Worm (Caenorhabditis elegans) whole organism, L2 larva: ENCODE results near the gene ZC513.2.

Experiments used
- C34F6.9 ChIP-seq: fragments of 150-350 bp; optimal IDR thresholded peaks from 2 replicates; lab custom pipeline; 2014; ENCODE audit warnings: missing biosample characterization, missing genetic modification characterization
- F13H6.1 ChIP-seq: sonication (generic microtip); optimal IDR thresholded peaks from 2 replicates; lab custom pipeline; 2016; ENCODE audit warnings: missing genetic modification characterization, missing compliant biosample characterization
- R02D3.7 ChIP-seq: fragments of 150-350 bp; optimal IDR thresholded peaks from 2 replicates; lab custom pipeline; 2014; ENCODE audit warnings: missing biosample characterization, missing genetic modification characterization
- ZK546.5 ChIP-seq: sonication (generic microtip); optimal IDR thresholded peaks from 2 replicates; lab custom pipeline; 2017; ENCODE audit warnings: missing biosample characterization, missing genetic modification characterization
- ceh-16 ChIP-seq: fragments of 150-350 bp; optimal IDR thresholded peaks from 2 replicates; lab custom pipeline; 2014; ENCODE audit warnings: missing biosample characterization, missing genetic modification characterization
- ceh-82 ChIP-seq: fragments of 150-350 bp; optimal IDR thresholded peaks from 2 replicates; lab custom pipeline; 2014; ENCODE audit warnings: missing biosample characterization, missing genetic modification characterization
- crh-2 ChIP-seq: sonication (generic microtip); optimal IDR thresholded peaks from 2 replicates; lab custom pipeline; 2017; ENCODE audit warnings: missing biosample characterization, missing genetic modification characterization
- dmd-4 ChIP-seq: sonication (generic microtip); optimal IDR thresholded peaks from 2 replicates; lab custom pipeline; 2017; ENCODE audit warnings: missing biosample characterization, missing genetic modification characterization
- egl-27 ChIP-seq: sonication (generic microtip); optimal IDR thresholded peaks from 3 replicates; lab custom pipeline; 2017; ENCODE audit warnings: missing biosample characterization, missing genetic modification reagents, missing genetic modification characterization
- elt-1 ChIP-seq: fragments of 150-350 bp; optimal IDR thresholded peaks from 2 replicates; lab custom pipeline; 2014; ENCODE audit warnings: missing biosample characterization, missing genetic modification characterization
- elt-3 ChIP-seq: sonication (generic microtip); optimal IDR thresholded peaks from 2 replicates; lab custom pipeline; 2017; ENCODE audit warnings: missing biosample characterization, missing genetic modification characterization
- gmeb-1 ChIP-seq: fragments of 150-350 bp; optimal IDR thresholded peaks from 2 replicates; lab custom pipeline; 2014; ENCODE audit warnings: missing biosample characterization, missing genetic modification characterization
- lin-11 ChIP-seq: fragments of 150-350 bp; sonication (generic microtip); optimal IDR thresholded peaks from 2 replicates; lab custom pipeline; 2014; ENCODE audit warnings: missing biosample characterization, missing genetic modification characterization, inconsistent platforms, mixed read lengths
- lin-13 ChIP-seq: fragments of 150-350 bp; optimal IDR thresholded peaks from 2 replicates; lab custom pipeline; 2014; ENCODE audit warnings: missing biosample characterization, missing genetic modification reagents, missing genetic modification characterization
- lsy-2 ChIP-seq, 2 experiments: fragments of 150-350 bp in 1 of 2; sonication (generic microtip) in 1 of 2; optimal IDR thresholded peaks; 2 replicates each; lab custom pipeline; 2014 to 2017; ENCODE audit warnings: missing biosample characterization in 2 of 2, missing genetic modification characterization in 2 of 2
- mab-5 ChIP-seq: fragments of 150-350 bp; optimal IDR thresholded peaks from 2 replicates; lab custom pipeline; 2014; ENCODE audit warnings: missing biosample characterization, missing genetic modification characterization
- mdl-1 ChIP-seq, 2 experiments: fragments of 150-350 bp in 1 of 2; sonication (generic microtip) in 1 of 2; optimal IDR thresholded peaks; 2 replicates each; lab custom pipeline; 2017; ENCODE audit warnings: missing biosample characterization in 2 of 2, missing genetic modification characterization in 2 of 2
- nhr-10 ChIP-seq: sonication (generic microtip); optimal IDR thresholded peaks from 2 replicates; lab custom pipeline; 2017; ENCODE audit warnings: missing biosample characterization, missing genetic modification characterization
- nhr-11 ChIP-seq: fragments of 150-350 bp; optimal IDR thresholded peaks from 2 replicates; lab custom pipeline; 2014; ENCODE audit warnings: missing biosample characterization, missing genetic modification characterization
- nhr-129 ChIP-seq: fragments of 150-350 bp; optimal IDR thresholded peaks from 2 replicates; lab custom pipeline; 2014; ENCODE audit warnings: missing biosample characterization, missing genetic modification characterization
- nhr-21 ChIP-seq: fragments of 150-350 bp; optimal IDR thresholded peaks from 2 replicates; lab custom pipeline; 2014; ENCODE audit warnings: missing biosample characterization, missing genetic modification characterization
- nhr-25 ChIP-seq: fragments of 150-350 bp; sonication (generic microtip); optimal IDR thresholded peaks from 3 replicates; lab custom pipeline; 2014; ENCODE audit warnings: missing biosample characterization, missing genetic modification characterization
- nhr-77 ChIP-seq: fragments of 150-350 bp; optimal IDR thresholded peaks from 2 replicates; lab custom pipeline; 2014; ENCODE audit warnings: missing biosample characterization, missing genetic modification characterization
- peb-1 ChIP-seq: fragments of 150-350 bp; optimal IDR thresholded peaks from 2 replicates; lab custom pipeline; 2014; ENCODE audit warnings: missing biosample characterization, missing genetic modification characterization
- sem-4 ChIP-seq: fragments of 150-350 bp; optimal IDR thresholded peaks from 2 replicates; lab custom pipeline; 2014; ENCODE audit warnings: missing biosample characterization, missing genetic modification reagents, missing genetic modification characterization
- skn-1 ChIP-seq: sonication (generic microtip); optimal IDR thresholded peaks from 2 replicates; lab custom pipeline; 2017; ENCODE audit warnings: missing biosample characterization, missing genetic modification characterization
- sma-9 ChIP-seq, 2 experiments: fragments of 150-350 bp in 1 of 2; sonication (generic microtip) in 1 of 2; optimal IDR thresholded peaks; 2 replicates each; lab custom pipeline; 2014 to 2016; ENCODE audit warnings: missing genetic modification characterization in 2 of 2, mild to moderate bottlenecking in 1 of 2, missing biosample characterization in 1 of 2, missing compliant biosample characterization in 1 of 2, missing genetic modification reagents in 1 of 2, moderate library complexity in 1 of 2
- unc-39 ChIP-seq: fragments of 150-350 bp; optimal IDR thresholded peaks from 2 replicates; lab custom pipeline; 2014; ENCODE audit warnings: missing biosample characterization, missing genetic modification characterization
- unc-55 ChIP-seq: fragments of 150-350 bp; sonication (generic microtip); optimal IDR thresholded peaks from 3 replicates; lab custom pipeline; 2014; ENCODE audit warnings: missing biosample characterization, missing genetic modification reagents, missing genetic modification characterization
- unc-62 ChIP-seq: fragments of 150-350 bp; optimal IDR thresholded peaks from 2 replicates; lab custom pipeline; 2014; ENCODE audit warnings: missing biosample characterization, missing genetic modification reagents, missing genetic modification characterization
- ztf-11 ChIP-seq: sonication (generic microtip); optimal IDR thresholded peaks from 2 replicates; lab custom pipeline; 2017; ENCODE audit warnings: missing biosample characterization, missing genetic modification characterization
- ztf-4 ChIP-seq: fragments of 150-350 bp; optimal IDR thresholded peaks from 2 replicates; lab custom pipeline; 2014; ENCODE audit warnings: missing biosample characterization, missing genetic modification characterization

Gene ZC513.2

DNA sequence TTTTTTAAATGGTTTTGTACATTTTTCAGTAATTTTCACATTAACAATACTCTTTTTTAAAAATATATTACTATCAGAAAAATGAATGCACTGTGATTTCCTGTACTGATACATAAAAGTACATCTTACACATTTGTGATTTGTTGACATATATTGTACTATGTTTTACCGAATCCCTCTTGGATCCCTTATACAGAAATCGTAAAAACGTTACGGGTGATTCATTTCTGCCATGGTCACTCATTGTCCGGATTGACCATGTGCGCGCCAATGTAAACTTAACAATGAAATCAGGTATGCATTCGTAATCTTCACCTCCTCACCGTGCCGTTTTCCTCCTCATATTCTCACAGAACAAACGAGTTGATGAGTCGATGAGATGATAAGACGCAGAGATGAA is at the start of gene ZC513.2:
Gene ZC513.2, plus strand, starts transcription at position 301 of the 400 bp plus-strand sequence.
- no peak for TF ChIP-seq ceh-16 (tag; lab: Kevin White, UChicago)
- TF ChIP-seq nhr-11 (tag; lab: Kevin White, UChicago), result no peak
- no peak for TF ChIP-seq ceh-82 (tag; lab: Kevin White, UChicago)
- TF ChIP-seq F13H6.1, result no peak
- no peak for TF ChIP-seq crh-2 (tag; lab: Kevin White, UChicago)

DNA sequence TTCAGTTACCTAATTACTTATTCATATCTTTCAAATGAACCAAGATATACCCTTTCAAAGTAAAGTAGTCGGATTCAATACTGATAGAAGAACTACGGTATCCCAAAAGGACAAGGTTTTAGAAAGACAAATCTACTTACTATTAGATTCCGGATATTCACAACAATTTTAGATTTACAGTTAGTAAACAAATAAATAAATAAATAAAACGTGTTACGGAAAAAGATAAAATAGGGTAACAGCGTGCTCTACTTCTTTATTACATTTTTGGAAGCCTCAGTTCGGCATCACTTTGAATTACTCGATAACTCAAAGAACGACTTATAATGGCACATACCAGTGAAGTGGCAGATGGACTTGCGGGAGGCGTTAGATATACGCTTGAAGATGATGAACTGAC is 49.2 kb upstream of the ZC513.2 start, which contains the start of gene Y97E10AR.8:
Gene Y97E10AR.8, plus strand, starts transcription at position 301 of the 400 bp plus-strand sequence.
- TF ChIP-seq dmd-4 (tag; lab: Kevin White, UChicago) (no peak), unc-39 (tag; lab: Kevin White, UChicago) (no peak), gmeb-1 (tag; lab: Kevin White, UChicago) (no peak), nhr-10 (tag; lab: Kevin White, UChicago) (no peak), nhr-11 (tag; lab: Kevin White, UChicago) (no peak), nhr-21 (no peak), nhr-129 (tag; lab: Kevin White, UChicago) (no peak), ZK546.5 (tag; lab: Kevin White, UChicago) (no peak), unc-62 (GFP tag; lab: Kevin White, UChicago) (no peak), mdl-1 (tag; optimal IDR thresholded peaks at IDR 0.05; lab: Kevin White, UChicago) (no peak), egl-27 (tag; lab: Kevin White, UChicago) (no peak), elt-3 (no peak), sem-4 (tag; lab: Kevin White, UChicago) (no peak)

ce11 chrV:8007460-8008292 is 46.6 kb upstream of the ZC513.2 start, which contains the start of gene Y97E10AR.3:
Gene Y97E10AR.3 (minus strand): TSS chrV:8007510.
- TF ChIP-seq unc-39 (tag; lab: Kevin White, UChicago) (no peak), R02D3.7 (tag; lab: Kevin White, UChicago) (no peak), C34F6.9 (tag; lab: Kevin White, UChicago) (peak; percentile 53), elt-1 (tag; lab: Kevin White, UChicago) (no peak)
- TF ChIP-seq, all 48 proteins: peak for 1

- TF ChIP-seq lin-13 (no peak), peb-1 (no peak), ztf-11 (no peak), nhr-129 (tag; lab: Kevin White, UChicago) (no peak), lsy-2 (tag; optimal IDR thresholded peaks at IDR 0.05; lab: Kevin White, UChicago) (no peak), dmd-4 (tag; lab: Kevin White, UChicago) (no peak), lin-11 (tag; lab: Kevin White, UChicago) (no peak), unc-55 (GFP tag; lab: Kevin White, UChicago) (no peak)
Observed at ce11 chrV:8010103-8010502, 44.1 kb upstream of the ZC513.2 start, which contains the start of gene Y97E10AR.4. Gene Y97E10AR.4 (minus strand): TSS chrV:8010233.

- TF ChIP-seq gmeb-1 (tag; lab: Kevin White, UChicago) (no peak), ztf-4 (tag; lab: Kevin White, UChicago) (no peak), mab-5 (tag; lab: Kevin White, UChicago) (no peak), nhr-129 (tag; lab: Kevin White, UChicago) (no peak), nhr-77 (tag; lab: Kevin White, UChicago) (no peak), nhr-25 (tag; lab: Kevin White, UChicago) (no peak), unc-39 (tag; lab: Kevin White, UChicago) (no peak), ceh-82 (tag; lab: Kevin White, UChicago) (no peak), lin-11 (tag; lab: Kevin White, UChicago) (no peak), sma-9 (GFP tag; optimal IDR thresholded peaks at IDR 0.05; lab: Kevin White, UChicago) (no peak), sma-9 (tag; optimal IDR thresholded peaks at IDR 0.05; lab: Kevin White, UChicago) (no peak), F13H6.1 (no peak), skn-1 (tag; lab: Kevin White, UChicago) (no peak), ZK546.5 (tag; lab: Kevin White, UChicago) (no peak), ztf-11 (no peak), ceh-16 (tag; lab: Kevin White, UChicago) (no peak), nhr-11 (tag; lab: Kevin White, UChicago) (no peak)
- TF ChIP-seq, all 48 proteins: peak for 0
Observed at ce11 chrV:8010846-8011245, 43.4 kb upstream of the ZC513.2 start, which contains the start of gene lmtr-2. Gene lmtr-2 (minus strand): TSS chrV:8011106.
